Worm (Caenorhabditis elegans) whole organism, late embryonic: ENCODE data around the gene ZC412.3.

Experiments used
- ama-1 ChIP-seq: fragments of 150-350 bp; optimal IDR thresholded peaks from 2 replicates; lab custom pipeline; 2014
- ceh-2 ChIP-seq: sonication (generic microtip); optimal IDR thresholded peaks from 2 replicates; lab custom pipeline; 2016; ENCODE audit warnings: missing genotype, missing genetic modification characterization, missing compliant biosample characterization
- ceh-34 ChIP-seq: sonication (generic microtip); optimal IDR thresholded peaks from 2 replicates; lab custom pipeline; 2016; ENCODE audit warnings: mild to moderate bottlenecking, missing genetic modification characterization, missing compliant biosample characterization
- elt-2 ChIP-seq: sonication (generic microtip); optimal IDR thresholded peaks from 2 replicates; lab custom pipeline; 2016; ENCODE audit warnings: missing genetic modification reagents, missing genetic modification characterization, missing compliant biosample characterization
- nfya-1 ChIP-seq: sonication (generic microtip); optimal IDR thresholded peaks from 2 replicates; lab custom pipeline; 2017; ENCODE audit warnings: missing genetic modification characterization, mild to moderate bottlenecking, missing compliant biosample characterization, antibody characterized with exemption, moderate library complexity
- pha-4 ChIP-seq: fragments of 150-350 bp; optimal IDR thresholded peaks from 2 replicates; lab custom pipeline; 2018; ENCODE audit warnings: missing biosample characterization, missing genetic modification reagents, missing genetic modification characterization
- pqm-1 ChIP-seq: sonication (generic microtip); optimal IDR thresholded peaks from 2 replicates; lab custom pipeline; 2016; ENCODE audit warnings: missing genetic modification characterization, missing compliant biosample characterization

DNA sequence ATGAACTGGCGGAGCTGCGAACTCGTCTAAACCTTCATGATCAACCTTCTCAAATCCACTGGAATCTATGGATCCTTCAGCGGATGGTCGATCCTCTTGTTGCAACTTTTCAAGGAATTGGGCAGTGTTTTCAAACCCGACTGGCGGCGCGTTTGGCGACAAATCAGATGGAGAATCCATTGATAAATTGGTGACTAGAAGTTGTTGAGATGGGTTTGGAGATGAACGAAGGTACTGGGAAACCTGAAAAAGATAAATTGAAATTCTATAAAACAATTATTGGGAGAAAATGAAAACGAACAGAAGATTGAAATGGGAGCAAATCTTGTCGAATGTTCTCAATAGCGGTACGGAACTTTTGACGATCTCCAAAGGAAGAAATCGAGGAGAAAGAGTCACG, 33.2 kb downstream of the ZC412.3 start:
- TF ChIP-seq ama-1 (no peak), elt-2 (no peak), ceh-34 (tag; lab: Kevin White, UChicago) (no peak), pha-4 (no peak), ceh-2 (no peak), nfya-1 (tag; lab: Kevin White, UChicago) (no peak), pqm-1 (no peak)
